Fruit fly (Drosophila melanogaster) whole organism, prepupa: ENCODE results near the gene CG34253.
A peak's percentile ranks its signal among the peaks of the same experiment; 100 is the strongest.

Experiments used
- CG11294 ChIP-seq: fragments of 200-800 bp; sonication (Bioruptor generic); IDR thresholded peaks from 2 replicates; pipeline ENCODE4 v1.3.6; 2022; ENCODE audit warnings: missing biosample characterization, missing genetic modification characterization
- CG15336 ChIP-seq: fragments of 200-800 bp; sonication (Bioruptor generic); IDR thresholded peaks from 2 replicates; pipeline ENCODE4 v1.3.6; 2022; ENCODE audit warnings: missing biosample characterization, missing genetic modification characterization
- CG31627 ChIP-seq: fragments of 200-800 bp; sonication (Bioruptor generic); optimal IDR thresholded peaks from 3 replicates; lab custom pipeline; 2016; ENCODE audit warnings: missing biosample characterization, missing genetic modification characterization
- Eip78C ChIP-seq: fragments of 200-800 bp; sonication (Bioruptor generic); peaks from one replicate; lab custom pipeline; 2016; ENCODE audit warnings: missing biosample characterization, missing genetic modification characterization
- Gug ChIP-seq: fragments of 200-800 bp; sonication (Bioruptor generic); IDR thresholded peaks from 2 replicates; pipeline ENCODE4 v1.3.6; 2022; ENCODE audit warnings: missing biosample characterization, missing genetic modification characterization
- Met ChIP-seq: fragments of 200-800 bp; sonication (Bioruptor generic); optimal IDR thresholded peaks from 3 replicates; lab custom pipeline; 2016; ENCODE audit warnings: missing biosample characterization, missing genetic modification characterization
- Sox15 ChIP-seq: fragments of 200-800 bp; sonication (Bioruptor generic); optimal IDR thresholded peaks from 3 replicates; lab custom pipeline; 2016; ENCODE audit warnings: missing biosample characterization, missing genetic modification characterization
- ss ChIP-seq, 2 experiments: fragments of 200-800 bp; sonication (Bioruptor generic); optimal IDR thresholded peaks; 2 replicates in 1 of 2; 3 replicates in 1 of 2; lab custom pipeline; 2017 to 2018; ENCODE audit warnings: mild to moderate bottlenecking in 2 of 2, missing biosample characterization in 2 of 2, missing genetic modification characterization in 2 of 2, moderate library complexity in 1 of 2

DNA sequence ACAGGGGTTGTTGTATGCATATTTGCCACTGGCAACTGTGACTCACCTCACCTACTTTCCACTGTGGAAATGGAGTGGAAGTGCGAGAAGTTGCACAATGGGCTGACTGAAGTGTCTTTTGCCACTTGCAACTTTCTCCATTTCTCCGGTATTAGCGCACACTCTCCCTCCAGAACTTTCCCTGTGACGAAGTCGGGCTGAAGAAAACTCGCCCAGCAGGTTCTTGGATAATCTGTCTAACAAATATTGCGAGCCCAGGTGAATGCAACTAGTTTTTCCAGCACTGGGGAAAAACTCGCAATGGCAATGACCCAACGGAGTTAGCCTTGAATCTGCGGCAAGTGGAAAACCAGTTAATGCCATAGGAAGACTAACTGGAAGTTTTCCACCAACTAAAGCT lies 10.5 kb downstream of the CG34253 start:
- TF ChIP-seq CG11294 (no peak), Eip78C (GFP tag; lab: Kevin White, UChicago) (no peak), CG15336 (GFP tag; lab: Robert Waterston, UW) (peak; percentile 27; the same call in 1 of the 2 replicates), Sox15 (GFP tag; lab: Kevin White, UChicago) (no peak), CG31627 (GFP tag; lab: Kevin White, UChicago) (no peak), Gug (GFP tag; lab: Robert Waterston, UW) (no peak), Met (GFP tag; lab: Kevin White, UChicago) (no peak), ss (GFP tag; optimal IDR thresholded peaks at IDR 0.05; lab: Kevin White, UChicago) (peak in 1 of 2 experiments; percentile 4)
